Worm (Caenorhabditis elegans) whole organism, late embryonic: ENCODE data around the gene sgn-1.

Experiments
- K09A11.1 ChIP-seq: sonication (generic microtip); optimal IDR thresholded peaks from 2 replicates; lab custom pipeline; 2017; ENCODE audit warnings: antibody characterized with exemption, mild to moderate bottlenecking, missing genetic modification characterization, missing compliant biosample characterization; ENCODE audit not compliant: insufficient read depth
- ama-1 ChIP-seq: fragments of 150-350 bp; optimal IDR thresholded peaks from 2 replicates; lab custom pipeline; 2014
- ceh-19 ChIP-seq: fragments of 200-800 bp; sonication (Bioruptor generic); optimal IDR thresholded peaks from 2 replicates; lab custom pipeline; 2018; ENCODE audit warnings: mild to moderate bottlenecking, missing genetic modification characterization, missing compliant biosample characterization
- ceh-6 ChIP-seq: fragments of 200-800 bp; sonication (Bioruptor generic); optimal IDR thresholded peaks from 2 replicates; lab custom pipeline; 2018; ENCODE audit warnings: mild to moderate bottlenecking, missing genetic modification characterization, missing compliant biosample characterization
- ceh-9 ChIP-seq: sonication (generic microtip); optimal IDR thresholded peaks from 2 replicates; lab custom pipeline; 2016; ENCODE audit warnings: mild to moderate bottlenecking, missing genetic modification characterization, inconsistent platforms, missing compliant biosample characterization
- gmeb-2 ChIP-seq: sonication (generic microtip); optimal IDR thresholded peaks from 2 replicates; lab custom pipeline; 2016; ENCODE audit warnings: missing genetic modification characterization, inconsistent platforms, missing compliant biosample characterization
- hlh-30 ChIP-seq: sonication (generic microtip); optimal IDR thresholded peaks from 2 replicates; lab custom pipeline; 2017; ENCODE audit warnings: antibody characterized with exemption, missing genetic modification characterization, missing compliant biosample characterization; ENCODE audit not compliant: insufficient read depth
- lim-6 ChIP-seq: sonication (generic microtip); optimal IDR thresholded peaks from 2 replicates; lab custom pipeline; 2016; ENCODE audit warnings: missing genetic modification characterization, missing compliant biosample characterization
- nfya-1 ChIP-seq: sonication (generic microtip); optimal IDR thresholded peaks from 2 replicates; lab custom pipeline; 2017; ENCODE audit warnings: missing genetic modification characterization, mild to moderate bottlenecking, missing compliant biosample characterization, antibody characterized with exemption, moderate library complexity
- nhr-11 ChIP-seq: fragments of 150-350 bp; optimal IDR thresholded peaks from 2 replicates; lab custom pipeline; 2014; ENCODE audit warnings: missing biosample characterization, missing genetic modification characterization
- pha-2 ChIP-seq: sonication (generic microtip); optimal IDR thresholded peaks from 2 replicates; lab custom pipeline; 2017; ENCODE audit warnings: mild to moderate bottlenecking, missing genetic modification characterization, missing compliant biosample characterization
- pha-4 ChIP-seq: fragments of 150-350 bp; optimal IDR thresholded peaks from 2 replicates; lab custom pipeline; 2018; ENCODE audit warnings: missing biosample characterization, missing genetic modification reagents, missing genetic modification characterization
- rnt-1 ChIP-seq: sonication (generic microtip); optimal IDR thresholded peaks from 2 replicates; lab custom pipeline; 2016; ENCODE audit warnings: missing genetic modification characterization, missing compliant biosample characterization
- tbx-2 ChIP-seq: sonication (generic microtip); optimal IDR thresholded peaks from 2 replicates; lab custom pipeline; 2016; ENCODE audit warnings: missing genetic modification characterization, missing compliant biosample characterization

DNA sequence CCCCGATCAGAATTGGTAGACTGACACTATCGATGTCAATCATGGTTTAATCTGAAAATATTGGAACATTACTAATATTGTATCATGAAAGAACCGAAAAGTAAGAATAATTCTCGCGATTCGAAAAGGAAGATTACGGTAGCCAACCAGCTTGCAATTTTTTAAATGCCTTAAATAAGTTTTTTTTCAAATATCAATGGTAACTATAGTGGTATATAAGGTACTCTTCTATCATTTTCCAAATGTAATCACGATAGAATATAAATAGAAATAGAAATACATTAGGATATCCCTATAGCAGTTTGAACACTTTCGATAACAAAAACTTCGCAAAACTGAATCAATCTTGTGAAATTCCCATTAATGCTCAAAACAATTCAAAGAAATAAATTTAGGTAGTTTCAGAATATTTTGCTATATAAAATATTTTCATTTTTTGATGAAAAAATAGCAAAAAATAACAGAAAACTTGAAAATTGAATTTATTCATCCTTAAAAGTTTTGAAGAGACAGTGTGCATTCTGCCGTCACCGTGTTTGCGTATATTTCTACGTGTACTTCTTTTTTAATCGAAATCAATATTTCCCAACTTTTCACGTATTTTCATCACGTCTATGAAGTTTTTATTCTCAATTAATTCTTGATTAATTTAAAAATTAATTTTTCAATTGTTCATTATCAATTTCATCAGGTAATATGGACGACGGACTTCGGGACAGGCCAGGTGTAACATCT, 27.4 kb upstream of the sgn-1 start, which contains the start of the genes F46C5.9 and rer-1:
- TF ChIP-seq nfya-1 (tag; lab: Kevin White, UChicago) (no peak), pha-4 (no peak), nhr-11 (tag; lab: Kevin White, UChicago) (no peak), ceh-19 (GFP tag; lab: Kevin White, UChicago) (no peak), ceh-6 (no peak), gmeb-2 (no peak), pha-2 (tag; lab: Kevin White, UChicago) (no peak), lim-6 (tag; lab: Kevin White, UChicago) (no peak), rnt-1 (tag; lab: Kevin White, UChicago) (no peak), ama-1 (lab: Kevin White, UChicago) (no peak), tbx-2 (no peak), K09A11.1 (tag; lab: Kevin White, UChicago) (no peak), ceh-9 (tag; lab: Kevin White, UChicago) (no peak), hlh-30 (tag; lab: Kevin White, UChicago) (no peak)
